Worm (Caenorhabditis elegans) whole organism, young adult: ENCODE data around the gene fkh-4.

ENCODE experiments used
- F22D6.2 ChIP-seq: sonication (generic microtip); optimal IDR thresholded peaks from 2 replicates; lab custom pipeline; 2016; ENCODE audit warnings: mild to moderate bottlenecking, missing genetic modification characterization, missing compliant biosample characterization
- chd-7 ChIP-seq: sonication (generic microtip); optimal IDR thresholded peaks from 2 replicates; lab custom pipeline; 2016; ENCODE audit warnings: mild to moderate bottlenecking, missing genetic modification characterization, moderate library complexity, missing compliant biosample characterization
- efl-1 ChIP-seq: fragments of 150-350 bp; optimal IDR thresholded peaks from 2 replicates; lab custom pipeline; 2014; ENCODE audit warnings: missing biosample characterization, missing genetic modification reagents, missing genetic modification characterization
- him-1 ChIP-seq: sonication (generic microtip); optimal IDR thresholded peaks from 2 replicates; lab custom pipeline; 2016; ENCODE audit warnings: missing genotype, missing genetic modification reagents, missing genetic modification characterization, missing compliant biosample characterization

ce11 chrX:13451578-13451977 lies 22.9 kb upstream of the fkh-4 start, which contains the start of gene F02D10.6:
- no peak for TF ChIP-seq him-1
- peak; percentile 14 for TF ChIP-seq efl-1 (GFP tag; lab: Kevin White, UChicago)
- no peak for TF ChIP-seq chd-7 (tag; lab: Kevin White, UChicago)
- no peak for TF ChIP-seq F22D6.2
